Fruit fly (Drosophila melanogaster): ENCODE data around the gene Eip75B.

DNA sequence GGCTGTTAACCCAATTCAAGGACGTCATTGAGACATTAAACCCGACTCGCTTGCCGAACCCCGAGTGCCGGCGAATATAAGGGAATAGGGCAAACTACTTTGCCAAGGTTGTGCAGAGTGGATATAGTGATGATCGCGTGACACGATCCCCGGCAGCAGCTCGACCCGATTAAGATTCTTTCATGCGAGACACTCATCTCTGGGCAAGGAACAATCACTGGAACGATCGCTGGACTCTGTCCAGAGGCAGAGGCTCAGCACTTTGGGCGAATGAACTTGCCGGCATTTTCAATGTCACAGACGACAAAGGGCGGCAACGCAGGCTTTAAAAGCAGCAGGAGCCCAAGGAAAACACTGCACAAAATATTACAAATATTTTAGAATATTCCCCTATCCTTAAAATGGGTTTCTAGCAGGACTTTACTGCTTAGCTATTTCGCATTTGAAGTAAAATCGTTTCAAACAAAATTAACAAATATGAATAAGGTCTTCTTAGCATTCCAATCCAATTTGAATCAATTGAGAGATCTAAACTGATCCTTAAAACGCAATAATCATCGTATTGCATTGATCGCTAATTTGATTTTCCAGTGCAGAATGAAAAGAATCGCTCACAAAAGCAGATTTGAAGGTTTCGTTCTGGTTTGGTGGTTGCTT lies 72.5 kb downstream of the Eip75B start:
- TF ChIP-seq CG7045 (GFP tag; optimal IDR thresholded peaks at IDR 0.05) (no peak), toe (GFP tag; optimal IDR thresholded peaks at IDR 0.05) (no peak), Hr96 (GFP tag; optimal IDR thresholded peaks at IDR 0.05) (no peak), cnc (optimal IDR thresholded peaks at IDR 0.05) (no peak), Clk (GFP tag; optimal IDR thresholded peaks at IDR 0.05) (no peak), kay (GFP tag; ENCODE audit: borderline replicate concordance) (no peak), tj (GFP tag; optimal IDR thresholded peaks at IDR 0.05) (no peak), CG11617 (GFP tag; optimal IDR thresholded peaks at IDR 0.05) (no peak), cic (GFP tag; optimal IDR thresholded peaks at IDR 0.05) (no peak), CG33017 (tag; optimal IDR thresholded peaks at IDR 0.05) (no peak), CG1620 (GFP tag; optimal IDR thresholded peaks at IDR 0.05) (no peak), CG7101 (tag; optimal IDR thresholded peaks at IDR 0.05) (no peak), pad (GFP tag; optimal IDR thresholded peaks at IDR 0.05) (no peak)

All from whole organism, adult.